Worm (Caenorhabditis elegans) whole organism, L3 larva: ENCODE data around the gene glb-32.

ENCODE experiments used
- ama-1 ChIP-seq: fragments of 150-350 bp; optimal IDR thresholded peaks from 2 replicates; lab custom pipeline; 2018
- elt-2 ChIP-seq: sonication (generic microtip); optimal IDR thresholded peaks from 2 replicates; lab custom pipeline; 2016; ENCODE audit warnings: missing genetic modification reagents, mild to moderate bottlenecking, missing genetic modification characterization, missing compliant biosample characterization
- mdl-1 ChIP-seq: fragments of 150-350 bp; optimal IDR thresholded peaks from 2 replicates; lab custom pipeline; 2014; ENCODE audit warnings: missing biosample characterization, missing genetic modification characterization
- pha-4 ChIP-seq: fragments of 150-350 bp; optimal IDR thresholded peaks from 2 replicates; lab custom pipeline; 2014; ENCODE audit warnings: missing biosample characterization, missing genetic modification reagents, missing genetic modification characterization
- unc-62 ChIP-seq: fragments of 150-350 bp; sonication (generic microtip); optimal IDR thresholded peaks from 4 replicates; lab custom pipeline; 2014; ENCODE audit warnings: missing biosample characterization, missing genetic modification reagents, missing genetic modification characterization

- TF ChIP-seq pha-4 (tag; lab: Kevin White, UChicago) = no peak
- TF ChIP-seq elt-2 (tag; lab: Kevin White, UChicago) = no peak
- no peak for TF ChIP-seq mdl-1 (tag; lab: Kevin White, UChicago)
- no peak for TF ChIP-seq ama-1 (lab: Kevin White, UChicago)
- no peak for TF ChIP-seq unc-62
Measured at ce11 chrV:5102017-5102416, 12.7 kb upstream of the glb-32 start, which contains the start of gene srab-1.
